Fruit fly (Drosophila melanogaster) whole organism, embryonic: ENCODE measurements around the gene CG4586.

Experiments
- ATbp ChIP-seq: fragments of 200-800 bp; sonication (Bioruptor generic); optimal IDR thresholded peaks from 2 replicates; lab custom pipeline; 2017; ENCODE audit warnings: missing biosample characterization, mild to moderate bottlenecking, missing genetic modification characterization, missing genetic modification reagents
- Atf-2 ChIP-seq: fragments of 200-800 bp; sonication (Bioruptor generic); optimal IDR thresholded peaks from 2 replicates; lab custom pipeline; 2016; ENCODE audit warnings: missing biosample characterization, missing genetic modification characterization
- Bdp1 ChIP-seq: fragments of 200-800 bp; sonication (Bioruptor generic); optimal IDR thresholded peaks from 3 replicates; lab custom pipeline; 2016; ENCODE audit warnings: missing biosample characterization, missing genetic modification characterization
- CG11085 ChIP-seq: fragments of 200-800 bp; sonication (Bioruptor generic); IDR thresholded peaks from 2 replicates; pipeline ENCODE4 v1.3.6; 2022; ENCODE audit warnings: missing biosample characterization, missing genetic modification characterization
- CG11398 ChIP-seq: fragments of 200-800 bp; sonication (Bioruptor generic); optimal IDR thresholded peaks from 2 replicates; lab custom pipeline; 2016; ENCODE audit warnings: missing biosample characterization, missing genetic modification characterization
- CG11456 ChIP-seq: fragments of 200-800 bp; sonication (Bioruptor generic); IDR thresholded peaks from 3 replicates; pipeline ENCODE4 v1.3.6; 2022; ENCODE audit warnings: missing biosample characterization, missing genetic modification characterization
- CG12769 ChIP-seq: fragments of 200-800 bp; sonication (Bioruptor generic); optimal IDR thresholded peaks from 2 replicates; lab custom pipeline; 2019; ENCODE audit warnings: missing biosample characterization, mild to moderate bottlenecking, missing genetic modification characterization, moderate library complexity
- CG13424 ChIP-seq: fragments of 200-800 bp; sonication (Bioruptor generic); optimal IDR thresholded peaks from 2 replicates; lab custom pipeline; 2019; ENCODE audit warnings: missing biosample characterization, mild to moderate bottlenecking, missing genetic modification characterization, moderate library complexity
- CG15514 ChIP-seq: fragments of 200-800 bp; sonication (Bioruptor generic); optimal IDR thresholded peaks from 3 replicates; lab custom pipeline; 2017; ENCODE audit warnings: missing biosample characterization, missing genetic modification characterization, mild to moderate bottlenecking, moderate library complexity, missing genetic modification reagents
- CG1603 ChIP-seq: fragments of 200-800 bp; sonication (Bioruptor generic); optimal IDR thresholded peaks from 2 replicates; lab custom pipeline; 2019; ENCODE audit warnings: missing biosample characterization, mild to moderate bottlenecking, missing genetic modification characterization, moderate library complexity
- CG16863 ChIP-seq: fragments of 200-800 bp; sonication (Bioruptor generic); optimal IDR thresholded peaks from 3 replicates; lab custom pipeline; 2016; ENCODE audit warnings: missing biosample characterization, missing genetic modification characterization
- CG17568 ChIP-seq: fragments of 200-800 bp; sonication (Bioruptor generic); optimal IDR thresholded peaks from 2 replicates; lab custom pipeline; 2018; ENCODE audit warnings: missing biosample characterization, mild to moderate bottlenecking, missing genetic modification characterization, moderate library complexity
- CG1832 ChIP-seq: fragments of 200-800 bp; sonication (Bioruptor generic); optimal IDR thresholded peaks from 2 replicates; lab custom pipeline; 2017; ENCODE audit warnings: missing biosample characterization, mild to moderate bottlenecking, missing genetic modification characterization, inconsistent platforms
- CG2129 ChIP-seq: fragments of 200-800 bp; sonication (Bioruptor generic); IDR thresholded peaks from 2 replicates; pipeline ENCODE4 v1.3.6; 2022; ENCODE audit warnings: missing biosample characterization, missing genetic modification characterization; ENCODE audit not compliant: partially characterized antibody
- CG2712 ChIP-seq: fragments of 200-800 bp; optimal IDR thresholded peaks from 3 replicates; lab custom pipeline; 2019; ENCODE audit warnings: missing biosample characterization, mild to moderate bottlenecking, missing genetic modification characterization, moderate library complexity
- CG2875 ChIP-seq: fragments of 200-800 bp; sonication (Bioruptor generic); optimal IDR thresholded peaks from 2 replicates; lab custom pipeline; 2017; ENCODE audit warnings: missing biosample characterization, mild to moderate bottlenecking, missing genetic modification characterization, missing genetic modification reagents
- CG2889 ChIP-seq: fragments of 200-800 bp; sonication (Bioruptor generic); IDR thresholded peaks from 3 replicates; pipeline ENCODE4 v1.3.6; 2022; ENCODE audit warnings: missing biosample characterization, missing genetic modification characterization
- CG34376 ChIP-seq: fragments of 200-800 bp; sonication (Bioruptor generic); optimal IDR thresholded peaks from 2 replicates; lab custom pipeline; 2018; ENCODE audit warnings: missing biosample characterization, mild to moderate bottlenecking, missing genetic modification characterization
- CG3838 ChIP-seq: fragments of 200-800 bp; sonication (Bioruptor generic); optimal IDR thresholded peaks from 3 replicates; lab custom pipeline; 2016; ENCODE audit warnings: missing biosample characterization, missing genetic modification characterization
- CG8388 ChIP-seq: fragments of 200-800 bp; sonication (Bioruptor generic); optimal IDR thresholded peaks from 2 replicates; lab custom pipeline; 2019; ENCODE audit warnings: missing biosample characterization, mild to moderate bottlenecking, missing genetic modification characterization, moderate library complexity
- CG9876 ChIP-seq: fragments of 200-800 bp; sonication (Bioruptor generic); optimal IDR thresholded peaks from 2 replicates; lab custom pipeline; 2016; ENCODE audit warnings: missing biosample characterization, missing genetic modification characterization
- CTCF ChIP-seq: fragments of 200-800 bp; sonication (Bioruptor generic); optimal IDR thresholded peaks from 2 replicates; lab custom pipeline; 2017; ENCODE audit warnings: missing biosample characterization, mild to moderate bottlenecking, missing genetic modification characterization, moderate library complexity
- HLHmδ ChIP-seq: fragments of 200-800 bp; sonication (Bioruptor generic); optimal IDR thresholded peaks from 2 replicates; lab custom pipeline; 2018; ENCODE audit warnings: missing biosample characterization, mild to moderate bottlenecking, missing genetic modification characterization, moderate library complexity
- Hand ChIP-seq: fragments of 200-800 bp; sonication (Bioruptor generic); optimal IDR thresholded peaks from 2 replicates; lab custom pipeline; 2017; ENCODE audit warnings: mild to moderate bottlenecking, missing biosample characterization, missing genetic modification reagents, missing genetic modification characterization
- Hey ChIP-seq: fragments of 200-800 bp; sonication (Bioruptor generic); optimal IDR thresholded peaks from 3 replicates; lab custom pipeline; 2018; ENCODE audit warnings: missing biosample characterization, mild to moderate bottlenecking, missing genetic modification characterization
- Hr3 ChIP-seq: fragments of 200-800 bp; sonication (Bioruptor generic); optimal IDR thresholded peaks from 3 replicates; lab custom pipeline; 2016; ENCODE audit warnings: missing biosample characterization, missing genetic modification characterization
- MTF-1 ChIP-seq: fragments of 200-800 bp; sonication (Bioruptor generic); optimal IDR thresholded peaks from 2 replicates; lab custom pipeline; 2018; ENCODE audit warnings: missing biosample characterization, mild to moderate bottlenecking, missing genetic modification characterization, borderline replicate concordance
- Nf-YC ChIP-seq: fragments of 200-800 bp; optimal IDR thresholded peaks from 3 replicates; lab custom pipeline; 2019; ENCODE audit warnings: missing biosample characterization, mild to moderate bottlenecking, missing genetic modification characterization, moderate library complexity
- ara ChIP-seq: fragments of 200-800 bp; sonication (Bioruptor generic); IDR thresholded peaks from 2 replicates; pipeline ENCODE4 v1.3.6; 2022; ENCODE audit warnings: missing biosample characterization, missing genetic modification characterization
- ase ChIP-seq: fragments of 200-800 bp; sonication (Bioruptor generic); IDR thresholded peaks from 3 replicates; pipeline ENCODE4 v1.3.6; 2022; ENCODE audit warnings: missing biosample characterization, missing genetic modification characterization
- ato ChIP-seq: fragments of 200-800 bp; sonication (Bioruptor generic); IDR thresholded peaks from 2 replicates; pipeline ENCODE4 v1.3.6; 2022; ENCODE audit warnings: missing biosample characterization, missing genetic modification characterization; ENCODE audit not compliant: partially characterized antibody
- bowl ChIP-seq: fragments of 200-800 bp; sonication (Bioruptor generic); IDR thresholded peaks from 2 replicates; pipeline ENCODE4 v1.3.6; 2022; ENCODE audit warnings: missing biosample characterization, missing genetic modification characterization
- crp ChIP-seq, 2 experiments: fragments of 200-800 bp; sonication (Bioruptor generic); optimal IDR thresholded peaks; 2 replicates in 1 of 2; 3 replicates in 1 of 2; lab custom pipeline; 2017; ENCODE audit warnings: missing biosample characterization in 2 of 2, missing genetic modification characterization in 2 of 2, mild to moderate bottlenecking in 1 of 2, moderate library complexity in 1 of 2
- dati ChIP-seq: fragments of 200-800 bp; sonication (Bioruptor generic); IDR thresholded peaks from 2 replicates; pipeline ENCODE4 v1.3.6; 2022; ENCODE audit warnings: missing biosample characterization, missing genetic modification characterization
- exex ChIP-seq: fragments of 200-800 bp; sonication (Bioruptor generic); optimal IDR thresholded peaks from 4 replicates; lab custom pipeline; 2018; ENCODE audit warnings: missing biosample characterization, mild to moderate bottlenecking, missing genetic modification characterization, moderate library complexity
- fru ChIP-seq: fragments of >200 bp; optimal IDR thresholded peaks from 2 replicates; lab custom pipeline; 2017
- grn ChIP-seq: fragments of 200-800 bp; sonication (Bioruptor generic); optimal IDR thresholded peaks from 3 replicates; lab custom pipeline; 2017; ENCODE audit warnings: missing biosample characterization, missing genetic modification characterization
- hth ChIP-seq: fragments of >200 bp; optimal IDR thresholded peaks from 2 replicates; lab custom pipeline; 2017; ENCODE audit warnings: inconsistent platforms
- maf-S ChIP-seq: fragments of 200-800 bp; sonication (Bioruptor generic); optimal IDR thresholded peaks from 2 replicates; lab custom pipeline; 2016; ENCODE audit warnings: missing biosample characterization, missing genetic modification characterization
- mirr ChIP-seq: fragments of 200-800 bp; sonication (Bioruptor generic); optimal IDR thresholded peaks from 3 replicates; lab custom pipeline; 2018; ENCODE audit warnings: missing biosample characterization, mild to moderate bottlenecking, missing genetic modification characterization
- pb ChIP-seq: fragments of 200-800 bp; sonication (Bioruptor generic); optimal IDR thresholded peaks from 3 replicates; lab custom pipeline; 2016; ENCODE audit warnings: missing biosample characterization, missing genetic modification characterization
- pum ChIP-seq: fragments of 200-800 bp; sonication (Bioruptor generic); optimal IDR thresholded peaks from 2 replicates; lab custom pipeline; 2016; ENCODE audit warnings: missing biosample characterization, missing genetic modification characterization
- rib ChIP-seq: fragments of 200-800 bp; sonication (Bioruptor generic); IDR thresholded peaks from 2 replicates; pipeline ENCODE4 v1.3.6; 2022; ENCODE audit warnings: missing biosample characterization, missing genetic modification characterization
- sd ChIP-seq: fragments of 200-800 bp; sonication (Bioruptor generic); optimal IDR thresholded peaks from 3 replicates; lab custom pipeline; 2018; ENCODE audit warnings: missing biosample characterization, mild to moderate bottlenecking, missing genetic modification characterization, moderate library complexity
- seq ChIP-seq: fragments of 200-800 bp; sonication (Bioruptor generic); IDR thresholded peaks from 2 replicates; pipeline ENCODE4 v1.3.6; 2022; ENCODE audit warnings: missing biosample characterization, missing genetic modification characterization
- sima ChIP-seq: fragments of 200-800 bp; sonication (Bioruptor generic); optimal IDR thresholded peaks from 2 replicates; lab custom pipeline; 2016; ENCODE audit warnings: missing biosample characterization, missing genetic modification characterization
- sisA ChIP-seq: fragments of 200-800 bp; sonication (Bioruptor generic); IDR thresholded peaks from 2 replicates; pipeline ENCODE4 v1.3.6; 2022; ENCODE audit warnings: missing biosample characterization, missing genetic modification characterization
- wdn ChIP-seq: fragments of 200-800 bp; sonication (Bioruptor generic); IDR thresholded peaks from 2 replicates; pipeline ENCODE4 v1.3.6; 2022; ENCODE audit warnings: missing biosample characterization, missing genetic modification characterization
- z ChIP-seq: fragments of 200-800 bp; sonication (Bioruptor generic); IDR thresholded peaks from 3 replicates; pipeline ENCODE4 v1.3.6; 2022; ENCODE audit warnings: missing biosample characterization, missing genetic modification characterization
- zf30C ChIP-seq: fragments of 200-800 bp; sonication (Bioruptor generic); optimal IDR thresholded peaks from 3 replicates; lab custom pipeline; 2018; ENCODE audit warnings: missing biosample characterization, mild to moderate bottlenecking, missing genetic modification characterization

Gene CG4586

dm6 chrX:6969364-6970137 lies at the start of gene CG4586 (continued):
- TF ChIP-seq sima (peak; percentile 89), CG2875 (GFP tag; lab: Kevin White, UChicago) (peak; percentile 93), CG1832 (GFP tag; lab: Kevin White, UChicago) (no peak), grn (peak; percentile 72), ATbp (GFP tag; lab: Kevin White, UChicago) (peak; percentile 96), ato (GFP tag; lab: Robert Waterston, UW) (no peak), Bdp1 (peak; percentile 90), exex (tag; lab: Kevin White, UChicago) (peak; percentile 84), CG15514 (peak; percentile 95), dati (GFP tag; lab: Robert Waterston, UW) (peak; percentile 81; the same call in 1 of the 2 replicates), bowl (GFP tag; lab: Robert Waterston, UW) (peak; percentile 93), sd (tag; lab: Kevin White, UChicago) (peak; percentile 85), HLHmδ (GFP tag; lab: Kevin White, UChicago) (no peak), hth (lab: Kevin White, UChicago) (no peak), sisA (peak; percentile 72), CG17568 (GFP tag; lab: Kevin White, UChicago) (peak; percentile 96), wdn (peak; percentile 93), CG1603 (peak; percentile 97), CG3838 (GFP tag; lab: Kevin White, UChicago) (peak; percentile 78), CTCF (GFP tag; lab: Kevin White, UChicago) (peak; percentile 59), CG8388 (GFP tag; lab: Kevin White, UChicago) (peak; percentile 93), ara (GFP tag; lab: Robert Waterston, UW) (peak; percentile 93), CG2889 (GFP tag; lab: Robert Waterston, UW) (peak; percentile 85), Hand (GFP tag; lab: Kevin White, UChicago) (peak; percentile 98), mirr (GFP tag; lab: Kevin White, UChicago) (peak; percentile 96), CG11456 (GFP tag; lab: Robert Waterston, UW) (peak; percentile 94), CG11085 (peak; percentile 53; the same call in 1 of the 2 replicates), CG11398 (GFP tag; lab: Kevin White, UChicago) (peak; percentile 95), CG16863 (GFP tag; lab: Kevin White, UChicago) (peak; percentile 94), CG12769 (tag; lab: Kevin White, UChicago) (peak; percentile 98), CG34376 (GFP tag; lab: Kevin White, UChicago) (peak; percentile 97), CG13424 (tag; lab: Kevin White, UChicago) (peak; percentile 93), Hey (tag; lab: Kevin White, UChicago) (peak; percentile 85), CG2712 (peak; percentile 93), CG9876 (GFP tag; lab: Kevin White, UChicago) (peak; percentile 89), Nf-YC (tag; lab: Kevin White, UChicago) (peak; percentile 78), pum (GFP tag; lab: Kevin White, UChicago) (peak; percentile 88), MTF-1 (GFP tag; lab: Kevin White, UChicago) (peak; percentile 95), CG2129 (no peak), z (peak; percentile 65; the same call in 1 of the 3 replicates), zf30C (GFP tag; lab: Kevin White, UChicago) (no peak), Hr3 (peak; percentile 75), seq (GFP tag; lab: Robert Waterston, UW) (peak; percentile 97), fru (lab: Kevin White, UChicago) (no peak), pb (GFP tag; lab: Kevin White, UChicago) (peak; percentile 96), maf-S (GFP tag; lab: Kevin White, UChicago) (peak; percentile 94), Atf-2 (peak; percentile 90), crp (GFP tag; optimal IDR thresholded peaks at IDR 0.05; lab: Kevin White, UChicago) (peak in 1 of 2 experiments; percentile 38), rib (GFP tag; lab: Robert Waterston, UW) (peak; percentile 96), ase (GFP tag; lab: Robert Waterston, UW) (peak; percentile 90)
